Fruit fly (Drosophila melanogaster) whole organism, embryonic: ENCODE data around the gene RpS17.

Experiments used
- Atf6 ChIP-seq: fragments of 200-800 bp; sonication (Bioruptor generic); IDR thresholded peaks from 2 replicates; pipeline ENCODE4 v1.3.6; 2022; ENCODE audit warnings: missing biosample characterization, missing genetic modification characterization
- Bgb ChIP-seq: fragments of 200-800 bp; sonication (Bioruptor generic); IDR thresholded peaks from 2 replicates; pipeline ENCODE4 v1.3.6; 2022; ENCODE audit warnings: missing biosample characterization, missing genetic modification characterization; ENCODE audit not compliant: partially characterized antibody
- Bteb2 ChIP-seq: fragments of 200-800 bp; sonication (Bioruptor generic); optimal IDR thresholded peaks from 2 replicates; lab custom pipeline; 2016; ENCODE audit warnings: missing biosample characterization, missing genetic modification characterization
- CG11560 ChIP-seq: fragments of 200-800 bp; sonication (Bioruptor generic); IDR thresholded peaks from 3 replicates; pipeline ENCODE4 v1.3.6; 2022; ENCODE audit warnings: missing biosample characterization, missing genetic modification characterization
- CG12236 ChIP-seq: fragments of 200-800 bp; sonication (Bioruptor generic); optimal IDR thresholded peaks from 2 replicates; lab custom pipeline; 2016; ENCODE audit warnings: missing biosample characterization, missing genetic modification characterization
- CG12744 ChIP-seq: fragments of 200-800 bp; sonication (Bioruptor generic); optimal IDR thresholded peaks from 2 replicates; lab custom pipeline; 2016; ENCODE audit warnings: missing biosample characterization, missing genetic modification characterization
- CG14667 ChIP-seq: fragments of 200-800 bp; sonication (Bioruptor generic); IDR thresholded peaks from 2 replicates; pipeline ENCODE4 v1.3.6; 2022; ENCODE audit warnings: missing biosample characterization, missing genetic modification characterization
- CG14965 ChIP-seq: fragments of 200-800 bp; sonication (Bioruptor generic); optimal IDR thresholded peaks from 2 replicates; lab custom pipeline; 2016; ENCODE audit warnings: missing biosample characterization, missing genetic modification characterization, borderline replicate concordance
- CG16813 ChIP-seq: fragments of 200-800 bp; sonication (Bioruptor generic); IDR thresholded peaks from 3 replicates; pipeline ENCODE4 v1.3.6; 2022; ENCODE audit warnings: missing biosample characterization, missing genetic modification characterization; ENCODE audit not compliant: partially characterized antibody
- CG17385 ChIP-seq: fragments of 200-800 bp; sonication (Bioruptor generic); optimal IDR thresholded peaks from 3 replicates; lab custom pipeline; 2018; ENCODE audit warnings: missing biosample characterization, mild to moderate bottlenecking, missing genetic modification characterization
- CG2875 ChIP-seq: fragments of 200-800 bp; sonication (Bioruptor generic); optimal IDR thresholded peaks from 2 replicates; lab custom pipeline; 2017; ENCODE audit warnings: missing biosample characterization, mild to moderate bottlenecking, missing genetic modification characterization, missing genetic modification reagents
- CG34422 ChIP-seq: fragments of 200-800 bp; sonication (Bioruptor generic); IDR thresholded peaks from 3 replicates; pipeline ENCODE4 v1.3.6; 2022; ENCODE audit warnings: missing biosample characterization, missing genetic modification characterization
- CG4424 ChIP-seq: fragments of 200-800 bp; sonication (Bioruptor generic); optimal IDR thresholded peaks from 3 replicates; lab custom pipeline; 2016; ENCODE audit warnings: missing biosample characterization, missing genetic modification characterization
- CG7357 ChIP-seq: fragments of 200-800 bp; sonication (Bioruptor generic); IDR thresholded peaks from 3 replicates; pipeline ENCODE4 v1.3.6; 2022; ENCODE audit warnings: missing biosample characterization, missing genetic modification characterization
- CG9817 ChIP-seq: fragments of 200-800 bp; sonication (Bioruptor generic); optimal IDR thresholded peaks from 2 replicates; lab custom pipeline; 2018; ENCODE audit warnings: missing biosample characterization, mild to moderate bottlenecking, missing genetic modification characterization, moderate library complexity
- Camta ChIP-seq: fragments of 200-800 bp; sonication (Bioruptor generic); optimal IDR thresholded peaks from 2 replicates; lab custom pipeline; 2016; ENCODE audit warnings: missing biosample characterization, missing genetic modification characterization
- Dip2 ChIP-seq: fragments of 200-800 bp; sonication (Bioruptor generic); IDR thresholded peaks from 2 replicates; pipeline ENCODE4 v1.3.6; 2022; ENCODE audit warnings: missing biosample characterization, missing genetic modification characterization
- Doc3 ChIP-seq: fragments of 200-800 bp; sonication (Bioruptor generic); IDR thresholded peaks from 3 replicates; pipeline ENCODE4 v1.3.6; 2022; ENCODE audit warnings: missing biosample characterization, missing genetic modification characterization; ENCODE audit not compliant: partially characterized antibody
- Dp ChIP-seq: fragments of 200-800 bp; sonication (Bioruptor generic); optimal IDR thresholded peaks from 2 replicates; lab custom pipeline; 2018; ENCODE audit warnings: missing biosample characterization, mild to moderate bottlenecking, missing genetic modification characterization, moderate library complexity
- Dref ChIP-seq: fragments of 200-800 bp; sonication (Bioruptor generic); IDR thresholded peaks from 2 replicates; pipeline ENCODE4 v1.3.6; 2022; ENCODE audit warnings: missing biosample characterization, missing genetic modification characterization
- Eip74EF ChIP-seq, 2 experiments: fragments of 200-800 bp in 1 of 2; fragments of >200 bp in 1 of 2; sonication (Bioruptor generic) in 1 of 2; optimal IDR thresholded peaks; 2 replicates each; lab custom pipeline; 2017 to 2019; ENCODE audit warnings: missing biosample characterization in 2 of 2, missing genetic modification characterization in 2 of 2, mild to moderate bottlenecking in 1 of 2, moderate library complexity in 1 of 2
- Elba2 ChIP-seq: fragments of 200-800 bp; sonication (Bioruptor generic); optimal IDR thresholded peaks from 3 replicates; lab custom pipeline; 2016; ENCODE audit warnings: missing biosample characterization, missing genetic modification characterization
- HLH3B ChIP-seq: fragments of 200-800 bp; sonication (Bioruptor generic); IDR thresholded peaks from 2 replicates; pipeline ENCODE4 v1.3.6; 2022; ENCODE audit warnings: missing biosample characterization, missing genetic modification characterization
- HmgZ ChIP-seq: fragments of 200-800 bp; sonication (Bioruptor generic); optimal IDR thresholded peaks from 2 replicates; lab custom pipeline; 2018; ENCODE audit warnings: missing biosample characterization, mild to moderate bottlenecking, missing genetic modification characterization
- Opbp ChIP-seq: fragments of 200-800 bp; sonication (Bioruptor generic); IDR thresholded peaks from 3 replicates; pipeline ENCODE4 v1.3.6; 2022; ENCODE audit warnings: missing biosample characterization, missing genetic modification characterization; ENCODE audit not compliant: partially characterized antibody
- Tbp ChIP-seq: fragments of >200 bp; optimal IDR thresholded peaks from 2 replicates; lab custom pipeline; 2018; ENCODE audit warnings: missing biosample characterization, missing genetic modification characterization
- Trl ChIP-seq, 3 experiments: fragments of >200 bp in 2 of 3; fragments of 200-800 bp in 1 of 3; sonication (Bioruptor generic) in 1 of 3; optimal IDR thresholded peaks; 2 replicates in 1 of 3; 3 replicates in 2 of 3; lab custom pipeline; 2016 to 2017; ENCODE audit warnings: missing biosample characterization in 1 of 3, missing genetic modification characterization in 1 of 3
- aop ChIP-seq: fragments of 200-800 bp; sonication (Bioruptor generic); IDR thresholded peaks from 2 replicates; pipeline ENCODE4 v1.3.6; 2022; ENCODE audit warnings: missing biosample characterization, missing genetic modification characterization
- ara ChIP-seq: fragments of 200-800 bp; sonication (Bioruptor generic); IDR thresholded peaks from 2 replicates; pipeline ENCODE4 v1.3.6; 2022; ENCODE audit warnings: missing biosample characterization, missing genetic modification characterization
- bcd ChIP-seq: fragments of 200-800 bp; sonication (Bioruptor generic); optimal IDR thresholded peaks from 2 replicates; lab custom pipeline; 2017; ENCODE audit warnings: missing biosample characterization, mild to moderate bottlenecking, missing genetic modification characterization
- cad ChIP-seq: fragments of >200 bp; optimal IDR thresholded peaks from 2 replicates; lab custom pipeline; 2017; ENCODE audit warnings: missing biosample characterization, missing genetic modification characterization
- corto ChIP-seq: fragments of 200-800 bp; sonication (Bioruptor generic); optimal IDR thresholded peaks from 2 replicates; lab custom pipeline; 2016; ENCODE audit warnings: missing biosample characterization, mild to moderate bottlenecking, missing genetic modification characterization, moderate library complexity
- dmrt11E ChIP-seq: fragments of 200-800 bp; sonication (Bioruptor generic); optimal IDR thresholded peaks from 3 replicates; lab custom pipeline; 2018; ENCODE audit warnings: missing biosample characterization, mild to moderate bottlenecking, missing genetic modification characterization, moderate library complexity
- ewg ChIP-seq: fragments of 200-800 bp; sonication (Bioruptor generic); optimal IDR thresholded peaks from 3 replicates; lab custom pipeline; 2017; ENCODE audit warnings: mild to moderate bottlenecking, missing biosample characterization, missing genetic modification reagents, missing genetic modification characterization
- fu2 ChIP-seq: fragments of 200-800 bp; sonication (Bioruptor generic); optimal IDR thresholded peaks from 2 replicates; lab custom pipeline; 2016; ENCODE audit warnings: missing biosample characterization, missing genetic modification characterization
- gro ChIP-seq: fragments of 200-800 bp; sonication (Bioruptor generic); optimal IDR thresholded peaks from 2 replicates; lab custom pipeline; 2016; ENCODE audit warnings: missing biosample characterization, missing genetic modification characterization
- gsb ChIP-seq: fragments of 200-800 bp; sonication (Bioruptor generic); IDR thresholded peaks from 2 replicates; pipeline ENCODE4 v1.3.6; 2022; ENCODE audit warnings: missing biosample characterization, missing genetic modification characterization
- gsb-n ChIP-seq: fragments of 200-800 bp; sonication (Bioruptor generic); optimal IDR thresholded peaks from 3 replicates; lab custom pipeline; 2018; ENCODE audit warnings: missing biosample characterization, mild to moderate bottlenecking, missing genetic modification characterization
- hb ChIP-seq: fragments of 200-800 bp; sonication (Bioruptor generic); IDR thresholded peaks from 3 replicates; pipeline ENCODE4 v1.3.6; 2022; ENCODE audit warnings: missing biosample characterization, missing genetic modification characterization; ENCODE audit not compliant: partially characterized antibody
- kni ChIP-seq: fragments of 200-800 bp; sonication (Bioruptor generic); optimal IDR thresholded peaks from 3 replicates; lab custom pipeline; 2017; ENCODE audit warnings: mild to moderate bottlenecking, missing biosample characterization, missing genetic modification reagents, missing genetic modification characterization
- onecut ChIP-seq: fragments of 200-800 bp; sonication (Bioruptor generic); IDR thresholded peaks from 2 replicates; pipeline ENCODE4 v1.3.6; 2022; ENCODE audit warnings: missing biosample characterization, missing genetic modification characterization
- peb ChIP-seq: fragments of 200-800 bp; sonication (Bioruptor generic); IDR thresholded peaks from 2 replicates; pipeline ENCODE4 v1.3.6; 2022; ENCODE audit warnings: missing biosample characterization, missing genetic modification characterization
- pum ChIP-seq: fragments of 200-800 bp; sonication (Bioruptor generic); optimal IDR thresholded peaks from 2 replicates; lab custom pipeline; 2016; ENCODE audit warnings: missing biosample characterization, missing genetic modification characterization
- row ChIP-seq: fragments of 200-800 bp; sonication (Bioruptor generic); IDR thresholded peaks from 3 replicates; pipeline ENCODE4 v1.3.6; 2022; ENCODE audit warnings: missing biosample characterization, missing genetic modification characterization
- tap ChIP-seq: fragments of 200-800 bp; optimal IDR thresholded peaks from 3 replicates; lab custom pipeline; 2019; ENCODE audit warnings: missing biosample characterization, mild to moderate bottlenecking, missing genetic modification characterization, moderate library complexity
- tgo ChIP-seq: fragments of 200-800 bp; sonication (Bioruptor generic); IDR thresholded peaks from 3 replicates; pipeline ENCODE4 v1.3.6; 2022; ENCODE audit warnings: missing biosample characterization, missing genetic modification characterization
- tio ChIP-seq: fragments of 200-800 bp; sonication (Bioruptor generic); optimal IDR thresholded peaks from 2 replicates; lab custom pipeline; 2017; ENCODE audit warnings: missing biosample characterization, missing genetic modification characterization, inconsistent platforms
- vnd ChIP-seq: fragments of 200-800 bp; sonication (Bioruptor generic); IDR thresholded peaks from 3 replicates; pipeline ENCODE4 v1.3.6; 2022; ENCODE audit warnings: missing biosample characterization, missing genetic modification characterization; ENCODE audit not compliant: partially characterized antibody
- zf30C ChIP-seq: fragments of 200-800 bp; sonication (Bioruptor generic); optimal IDR thresholded peaks from 3 replicates; lab custom pipeline; 2018; ENCODE audit warnings: missing biosample characterization, mild to moderate bottlenecking, missing genetic modification characterization

The RpS17 gene

DNA sequence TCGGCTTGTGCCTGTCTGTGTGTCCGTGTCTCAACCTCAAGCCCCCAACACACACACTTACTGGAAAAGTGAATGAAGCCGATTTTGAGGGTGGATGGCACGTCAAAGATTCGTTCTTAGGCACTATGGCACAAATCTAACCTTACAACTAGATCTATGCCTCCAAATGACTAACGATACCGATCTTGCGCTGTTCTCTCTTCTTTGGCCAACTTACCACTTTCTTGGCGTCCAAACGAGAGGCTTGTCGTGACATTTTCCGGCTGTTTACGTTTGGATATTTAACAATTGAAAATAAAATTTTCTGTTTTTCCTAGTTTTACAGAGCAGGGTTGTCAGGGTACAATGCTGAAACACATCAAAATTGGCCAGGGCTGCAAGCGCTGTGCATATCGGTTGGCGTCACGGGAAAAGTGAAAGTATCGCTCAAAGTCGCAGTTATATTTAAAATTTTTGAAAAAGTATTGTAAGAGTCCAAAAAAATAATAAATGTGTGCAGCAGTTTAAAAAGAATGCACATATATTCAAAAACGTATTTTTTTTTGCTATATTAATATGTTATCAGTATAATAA lies 12.4 kb upstream of the RpS17 start, which contains the start of the genes Bet3 and Nf-YA (continued):
- TF ChIP-seq CG4424 (GFP tag; lab: Kevin White, UChicago) = peak; percentile 51
- TF ChIP-seq CG12236 (GFP tag; lab: Kevin White, UChicago) = no peak
- peak; percentile 55 for TF ChIP-seq bcd (GFP tag; lab: Kevin White, UChicago)
- peak; percentile 7 for TF ChIP-seq Elba2 (GFP tag; lab: Kevin White, UChicago)
- no peak for TF ChIP-seq peb (GFP tag; lab: Robert Waterston, UW)
- TF ChIP-seq CG2875 = no peak
- TF ChIP-seq CG11560 (tag; lab: Robert Waterston, UW) = no peak
- TF ChIP-seq Opbp (GFP tag; lab: Robert Waterston, UW) = peak; percentile 83
- no peak for TF ChIP-seq CG14965 (GFP tag; lab: Kevin White, UChicago)
- peak; percentile 84 for TF ChIP-seq hb (GFP tag; lab: Robert Waterston, UW)
- TF ChIP-seq kni = no peak
- TF ChIP-seq ewg = peak; percentile 16
- peak; percentile 21 for TF ChIP-seq CG12744
- TF ChIP-seq cad = no peak
- no peak for TF ChIP-seq Bteb2 (GFP tag; lab: Kevin White, UChicago)
- no peak for TF ChIP-seq gsb (GFP tag; lab: Robert Waterston, UW)
- TF ChIP-seq Dref (GFP tag; lab: Robert Waterston, UW) = peak; percentile 68
- TF ChIP-seq Doc3 (GFP tag; lab: Robert Waterston, UW) = peak; percentile 80
- no peak for TF ChIP-seq tio (GFP tag; lab: Kevin White, UChicago)
- peak; percentile 35 for TF ChIP-seq dmrt11E
- no peak for TF ChIP-seq Dip2
- peak; percentile 87 for TF ChIP-seq Bgb (GFP tag; lab: Robert Waterston, UW)
- TF ChIP-seq onecut (GFP tag; lab: Robert Waterston, UW) = no peak
- peak; percentile 41 for TF ChIP-seq fu2 (GFP tag; lab: Kevin White, UChicago)
- TF ChIP-seq gro (GFP tag; lab: Kevin White, UChicago) = no peak
- TF ChIP-seq Camta (GFP tag; lab: Kevin White, UChicago) = peak; percentile 53
- no peak for TF ChIP-seq zf30C (GFP tag; lab: Kevin White, UChicago)
- TF ChIP-seq CG17385 (GFP tag; lab: Kevin White, UChicago) = peak; percentile 8
- TF ChIP-seq gsb-n = peak; percentile 26
- no peak for TF ChIP-seq Tbp
- TF ChIP-seq tap (tag; lab: Kevin White, UChicago) = no peak
- no peak for TF ChIP-seq Eip74EF (GFP tag; optimal IDR thresholded peaks at IDR 0.05; lab: Kevin White, UChicago)
- no peak for TF ChIP-seq aop
- peak; percentile 58 for TF ChIP-seq HmgZ (tag; lab: Kevin White, UChicago)
- TF ChIP-seq CG16813 (GFP tag; lab: Robert Waterston, UW) = peak; percentile 85
- TF ChIP-seq CG9817 (tag; lab: Kevin White, UChicago) = peak; percentile 58
- TF ChIP-seq Atf6 (GFP tag; lab: Robert Waterston, UW) = 0 out of 2 replicates have a peak, but pooled peaks have one; percentile 16
- TF ChIP-seq tgo = no peak
- TF ChIP-seq CG7357 (GFP tag; lab: Robert Waterston, UW) = no peak; the same call in 2 of the 3 replicates
- no peak for TF ChIP-seq corto (GFP tag; lab: Kevin White, UChicago)
- TF ChIP-seq CG14667 = no peak; the same call in 1 of the 2 replicates
- peak; percentile 76 for TF ChIP-seq vnd (GFP tag; lab: Robert Waterston, UW)
- TF ChIP-seq row (GFP tag; lab: Robert Waterston, UW) = peak; percentile 93
- TF ChIP-seq pum (GFP tag; lab: Kevin White, UChicago) = peak; percentile 76
- no peak for TF ChIP-seq Trl (optimal IDR thresholded peaks at IDR 0.05; lab: Kevin White, UChicago)
- peak; percentile 39 for TF ChIP-seq Trl (GFP tag; optimal IDR thresholded peaks at IDR 0.05; lab: Kevin White, UChicago)
- peak; percentile 46 for TF ChIP-seq Dp (GFP tag; lab: Kevin White, UChicago)
- peak; percentile 67; the same call in 2 of the 3 replicates for TF ChIP-seq CG34422 (GFP tag; lab: Robert Waterston, UW)
- TF ChIP-seq HLH3B (GFP tag; lab: Robert Waterston, UW) = no peak; the same call in 1 of the 2 replicates
- peak; percentile 55; the same call in 1 of the 2 replicates for TF ChIP-seq ara
